Worm (Caenorhabditis elegans): Measurements from ENCODE around the gene eor-1.
A peak's percentile ranks its signal among the peaks of the same experiment; 100 is the strongest.

The eor-1 gene

DNA sequence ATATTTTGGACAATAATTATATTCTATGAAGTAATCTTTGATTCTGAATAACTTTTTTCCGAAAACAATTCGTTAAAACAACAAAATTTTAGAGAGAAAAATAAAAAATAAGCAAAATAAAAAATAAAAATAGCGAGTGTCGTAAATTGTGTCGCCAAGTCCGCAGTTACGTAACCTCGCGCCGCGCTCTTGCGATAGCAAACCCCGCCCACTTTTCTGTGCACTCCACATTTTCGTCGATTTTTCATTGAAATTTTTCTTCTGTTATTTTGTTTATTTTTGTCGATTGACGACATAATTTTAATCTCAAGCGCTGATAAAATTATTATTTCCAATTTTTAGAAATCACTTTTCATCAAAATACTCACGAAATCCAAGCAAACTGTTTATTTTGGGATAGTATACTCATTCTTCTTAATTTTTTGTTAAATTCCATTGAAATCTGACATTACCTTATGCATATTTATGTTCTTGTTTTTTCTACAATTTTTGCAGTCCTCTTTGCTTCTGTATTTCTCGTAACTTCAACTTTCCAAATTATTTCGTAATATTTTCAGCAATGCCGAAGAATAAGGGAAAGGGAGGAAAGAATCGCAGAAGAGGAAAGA lies 11.5 kb upstream of the eor-1 start, which contains the start of gene eif-1.A (continued):
- TF ChIP-seq lin-54 (GFP tag; optimal IDR thresholded peaks at IDR 0.05) (peak; percentile 23), attf-5 (GFP tag; optimal IDR thresholded peaks at IDR 0.05) (peak; percentile 66), snpc-1.1 (tag; optimal IDR thresholded peaks at IDR 0.05; ENCODE audit: insufficient read depth) (peak; percentile 20), ceh-79 (tag; optimal IDR thresholded peaks at IDR 0.05) (no peak), die-1 (tag; optimal IDR thresholded peaks at IDR 0.05) (no peak), ets-4 (GFP tag; optimal IDR thresholded peaks at IDR 0.05) (no peak), dpl-1 (GFP tag; optimal IDR thresholded peaks at IDR 0.05) (peak; percentile 18), ztf-6 (GFP tag; IDR thresholded peaks at IDR 0.05) (no peak), nhr-120 (GFP tag; IDR thresholded peaks at IDR 0.05) (no peak), snpc-1.3 (tag; optimal IDR thresholded peaks at IDR 0.05; ENCODE audit: insufficient read depth) (no peak), nfyb-1 (GFP tag; IDR thresholded peaks at IDR 0.05) (no peak), tbp1 (GFP tag; optimal IDR thresholded peaks at IDR 0.05) (peak; percentile 18), athp-1 (tag; optimal IDR thresholded peaks at IDR 0.05) (no peak), aptf-2 (GFP tag; conservative IDR thresholded peaks at IDR 0.05) (no peak), let-607 (tag; optimal IDR thresholded peaks at IDR 0.05) (peak in 1 of 2 experiments; percentile 7), C06A6.2 (GFP tag; conservative IDR thresholded peaks at IDR 0.05) (no peak), F10E7.11 (tag; optimal IDR thresholded peaks at IDR 0.05) (no peak), ccch-3 (GFP tag; optimal IDR thresholded peaks at IDR 0.05) (no peak), hmg-20 (GFP tag; IDR thresholded peaks at IDR 0.05) (no peak), F33H1.4 (GFP tag; IDR thresholded peaks at IDR 0.05) (peak; percentile 41; the same call in 1 of the 2 replicates), Y56A3A.18 (GFP tag; IDR thresholded peaks at IDR 0.05) (no peak), unc-62 (GFP tag; optimal IDR thresholded peaks at IDR 0.05) (no peak), F23B12.7 (tag; optimal IDR thresholded peaks at IDR 0.05; ENCODE audit: insufficient read depth) (peak; percentile 62), somi-1 (GFP tag; optimal IDR thresholded peaks at IDR 0.05) (no peak), mcd-1 (GFP tag; IDR thresholded peaks at IDR 0.05) (peak; percentile 65), snpc-4 (GFP tag; optimal IDR thresholded peaks at IDR 0.05) (peak; percentile 33), snpc-4 (tag; optimal IDR thresholded peaks at IDR 0.05) (peak; percentile 0 to 84 (median 43)), B0035.1 (tag; optimal IDR thresholded peaks at IDR 0.05) (no peak), nfya-2 (GFP tag; IDR thresholded peaks at IDR 0.05) (no peak), hmg-1.2 (GFP tag; IDR thresholded peaks at IDR 0.05) (peak; percentile 22; the same call in 1 of the 2 replicates), attf-6 (GFP tag; IDR thresholded peaks at IDR 0.05) (no peak), cebp-2 (GFP tag; IDR thresholded peaks at IDR 0.05) (no peak)

DNA sequence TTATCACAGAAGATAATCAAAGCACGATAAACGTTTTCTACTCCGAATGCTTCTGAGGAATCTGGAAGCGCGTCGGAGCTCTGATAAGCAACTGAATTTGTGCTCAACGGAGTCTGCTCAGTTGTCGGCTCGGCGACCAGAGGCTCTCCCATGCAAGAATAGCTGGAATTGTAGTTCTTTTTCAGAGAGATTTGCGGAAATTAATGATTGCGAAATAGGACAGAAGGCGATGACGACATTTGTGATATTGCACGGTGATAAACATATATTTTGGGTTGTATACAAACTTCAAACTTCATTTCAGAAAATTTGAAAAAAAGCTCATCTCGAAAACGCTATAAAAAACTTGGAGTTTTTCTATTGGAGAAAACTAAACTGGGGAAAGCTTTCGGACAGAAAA lies 10.8 kb upstream of the eor-1 start, which contains the start of gene H06H21.37:
TSS of gene H06H21.37 (minus strand) at position 162 of the 400 bp plus-strand sequence.
- TF ChIP-seq hmg-1.2 (GFP tag; IDR thresholded peaks at IDR 0.05) (no peak), hlh-12 (tag; optimal IDR thresholded peaks at IDR 0.05) (no peak), nhr-80 (tag; optimal IDR thresholded peaks at IDR 0.05) (no peak), hlh-26 (GFP tag; conservative IDR thresholded peaks at IDR 0.05) (no peak), ztf-22 (GFP tag; optimal IDR thresholded peaks at IDR 0.05) (no peak), cebp-1 (GFP tag; IDR thresholded peaks at IDR 0.05) (peak; percentile 59; the same call in 1 of the 2 replicates), cebp-1 (tag; optimal IDR thresholded peaks at IDR 0.05) (peak; percentile 87), T07F8.4 (tag; optimal IDR thresholded peaks at IDR 0.05) (no peak), ztf-25 (GFP tag; IDR thresholded peaks at IDR 0.05) (0 out of 2 replicates have a peak, but pooled peaks have one; percentile 10)

All from whole organism, young adult.